Fruit fly (Drosophila melanogaster) whole organism, embryonic: Measurements from ENCODE around the gene unc-119.

Source experiments
- Asciz ChIP-seq: fragments of 200-800 bp; sonication (Bioruptor generic); optimal IDR thresholded peaks from 2 replicates; lab custom pipeline; 2017; ENCODE audit warnings: missing biosample characterization, mild to moderate bottlenecking, missing genetic modification characterization, missing genetic modification reagents
- Atf-2 ChIP-seq: fragments of 200-800 bp; sonication (Bioruptor generic); optimal IDR thresholded peaks from 2 replicates; lab custom pipeline; 2016; ENCODE audit warnings: missing biosample characterization, missing genetic modification characterization
- CG10654 ChIP-seq: fragments of 200-800 bp; sonication (Bioruptor generic); optimal IDR thresholded peaks from 2 replicates; lab custom pipeline; 2016; ENCODE audit warnings: missing biosample characterization, missing genetic modification characterization
- CG11247 ChIP-seq: fragments of 200-800 bp; sonication (Bioruptor generic); IDR thresholded peaks from 2 replicates; pipeline ENCODE4 v1.3.6; 2022; ENCODE audit warnings: missing biosample characterization, missing genetic modification characterization
- CG12236 ChIP-seq: fragments of 200-800 bp; sonication (Bioruptor generic); optimal IDR thresholded peaks from 2 replicates; lab custom pipeline; 2016; ENCODE audit warnings: missing biosample characterization, missing genetic modification characterization
- CG12744 ChIP-seq: fragments of 200-800 bp; sonication (Bioruptor generic); optimal IDR thresholded peaks from 2 replicates; lab custom pipeline; 2016; ENCODE audit warnings: missing biosample characterization, missing genetic modification characterization
- CG13424 ChIP-seq: fragments of 200-800 bp; sonication (Bioruptor generic); optimal IDR thresholded peaks from 2 replicates; lab custom pipeline; 2019; ENCODE audit warnings: missing biosample characterization, mild to moderate bottlenecking, missing genetic modification characterization, moderate library complexity
- CG14860 ChIP-seq: fragments of 200-800 bp; sonication (Bioruptor generic); IDR thresholded peaks from 3 replicates; pipeline ENCODE4 v1.3.6; 2022; ENCODE audit warnings: missing biosample characterization, missing genetic modification characterization; ENCODE audit not compliant: partially characterized antibody
- CG17361 ChIP-seq: fragments of 200-800 bp; sonication (Bioruptor generic); IDR thresholded peaks from 3 replicates; pipeline ENCODE4 v1.3.6; 2022; ENCODE audit warnings: missing biosample characterization, missing genetic modification characterization
- CG18011 ChIP-seq: fragments of 200-800 bp; sonication (Bioruptor generic); optimal IDR thresholded peaks from 2 replicates; lab custom pipeline; 2017; ENCODE audit warnings: missing biosample characterization, missing genetic modification characterization, mild to moderate bottlenecking, moderate library complexity, missing genotype
- CG2202 ChIP-seq: fragments of 200-800 bp; sonication (Bioruptor generic); optimal IDR thresholded peaks from 2 replicates; lab custom pipeline; 2018; ENCODE audit warnings: missing biosample characterization, mild to moderate bottlenecking, missing genetic modification characterization
- CG30431 ChIP-seq: fragments of 200-800 bp; sonication (Bioruptor generic); optimal IDR thresholded peaks from 2 replicates; lab custom pipeline; 2017; ENCODE audit warnings: missing biosample characterization, missing genetic modification characterization
- CG3838 ChIP-seq: fragments of 200-800 bp; sonication (Bioruptor generic); optimal IDR thresholded peaks from 3 replicates; lab custom pipeline; 2016; ENCODE audit warnings: missing biosample characterization, missing genetic modification characterization
- CG9727 ChIP-seq: fragments of 200-800 bp; sonication (Bioruptor generic); optimal IDR thresholded peaks from 3 replicates; lab custom pipeline; 2017; ENCODE audit warnings: missing biosample characterization, mild to moderate bottlenecking, missing genetic modification characterization
- D19B ChIP-seq: fragments of 200-800 bp; sonication (Bioruptor generic); optimal IDR thresholded peaks from 2 replicates; lab custom pipeline; 2017; ENCODE audit warnings: missing biosample characterization, mild to moderate bottlenecking, missing genetic modification characterization
- GATAe ChIP-seq: fragments of 200-800 bp; sonication (Bioruptor generic); conservative IDR thresholded peaks from 2 replicates; pipeline ENCODE4 v1.3.6; 2022; ENCODE audit warnings: missing biosample characterization, missing genetic modification characterization
- Gsc ChIP-seq: fragments of 200-800 bp; sonication (Bioruptor generic); IDR thresholded peaks from 2 replicates; pipeline ENCODE4 v1.3.6; 2022; ENCODE audit warnings: missing biosample characterization, missing genetic modification characterization
- HLH3B ChIP-seq: fragments of 200-800 bp; sonication (Bioruptor generic); IDR thresholded peaks from 2 replicates; pipeline ENCODE4 v1.3.6; 2022; ENCODE audit warnings: missing biosample characterization, missing genetic modification characterization
- Hey ChIP-seq: fragments of 200-800 bp; sonication (Bioruptor generic); optimal IDR thresholded peaks from 3 replicates; lab custom pipeline; 2018; ENCODE audit warnings: missing biosample characterization, mild to moderate bottlenecking, missing genetic modification characterization
- HmgZ ChIP-seq: fragments of 200-800 bp; sonication (Bioruptor generic); optimal IDR thresholded peaks from 2 replicates; lab custom pipeline; 2018; ENCODE audit warnings: missing biosample characterization, mild to moderate bottlenecking, missing genetic modification characterization
- Hsf ChIP-seq: fragments of 200-800 bp; sonication (Bioruptor generic); optimal IDR thresholded peaks from 3 replicates; lab custom pipeline; 2016; ENCODE audit warnings: missing biosample characterization, missing genetic modification characterization
- Lhr ChIP-seq: fragments of 200-800 bp; sonication (Bioruptor generic); optimal IDR thresholded peaks from 3 replicates; lab custom pipeline; 2017; ENCODE audit warnings: mild to moderate bottlenecking, missing biosample characterization, missing genetic modification reagents, missing genetic modification characterization
- Lpt ChIP-seq: fragments of >200 bp; optimal IDR thresholded peaks from 2 replicates; lab custom pipeline; 2018; ENCODE audit warnings: missing biosample characterization, missing genetic modification characterization
- MTF-1 ChIP-seq: fragments of 200-800 bp; sonication (Bioruptor generic); optimal IDR thresholded peaks from 2 replicates; lab custom pipeline; 2018; ENCODE audit warnings: missing biosample characterization, mild to moderate bottlenecking, missing genetic modification characterization, borderline replicate concordance
- NC2α ChIP-seq: fragments of 200-800 bp; sonication (Bioruptor generic); optimal IDR thresholded peaks from 2 replicates; lab custom pipeline; 2016; ENCODE audit warnings: missing biosample characterization, missing genetic modification characterization
- NFAT ChIP-seq: fragments of 200-800 bp; sonication (Bioruptor generic); IDR thresholded peaks from 2 replicates; pipeline ENCODE4 v1.3.6; 2022; ENCODE audit warnings: missing biosample characterization, missing genetic modification characterization
- al ChIP-seq: fragments of 200-800 bp; sonication (Bioruptor generic); IDR thresholded peaks from 2 replicates; pipeline ENCODE4 v1.3.6; 2022; ENCODE audit warnings: missing biosample characterization, missing genetic modification characterization
- ato ChIP-seq: fragments of 200-800 bp; sonication (Bioruptor generic); IDR thresholded peaks from 2 replicates; pipeline ENCODE4 v1.3.6; 2022; ENCODE audit warnings: missing biosample characterization, missing genetic modification characterization; ENCODE audit not compliant: partially characterized antibody
- chinmo ChIP-seq: fragments of 200-800 bp; sonication (Bioruptor generic); IDR thresholded peaks from 4 replicates; pipeline ENCODE4 v1.3.6; 2022; ENCODE audit warnings: missing biosample characterization, missing genetic modification characterization; ENCODE audit not compliant: partially characterized antibody
- chm ChIP-seq: fragments of 200-800 bp; sonication (Bioruptor generic); IDR thresholded peaks from 2 replicates; pipeline ENCODE4 v1.3.6; 2022; ENCODE audit warnings: missing biosample characterization, missing genetic modification characterization
- corto ChIP-seq: fragments of 200-800 bp; sonication (Bioruptor generic); optimal IDR thresholded peaks from 2 replicates; lab custom pipeline; 2016; ENCODE audit warnings: missing biosample characterization, mild to moderate bottlenecking, missing genetic modification characterization, moderate library complexity
- danr ChIP-seq: fragments of 200-800 bp; sonication (Bioruptor generic); IDR thresholded peaks from 2 replicates; pipeline ENCODE4 v1.3.6; 2022; ENCODE audit warnings: missing biosample characterization, missing genetic modification characterization
- en ChIP-seq: fragments of 200-800 bp; sonication (Bioruptor generic); optimal IDR thresholded peaks from 2 replicates; lab custom pipeline; 2016; ENCODE audit warnings: missing biosample characterization, missing genetic modification characterization
- eyg ChIP-seq: fragments of 200-800 bp; sonication (Bioruptor generic); optimal IDR thresholded peaks from 3 replicates; lab custom pipeline; 2016; ENCODE audit warnings: missing biosample characterization, missing genetic modification characterization
- fd102C ChIP-seq: fragments of 200-800 bp; sonication (Bioruptor generic); optimal IDR thresholded peaks from 2 replicates; lab custom pipeline; 2018; ENCODE audit warnings: missing biosample characterization, mild to moderate bottlenecking, missing genetic modification characterization, moderate library complexity
- ftz-f1 ChIP-seq: fragments of 200-800 bp; sonication (Bioruptor generic); optimal IDR thresholded peaks from 2 replicates; lab custom pipeline; 2016; ENCODE audit warnings: missing biosample characterization, missing genetic modification characterization
- fu2 ChIP-seq: fragments of 200-800 bp; sonication (Bioruptor generic); optimal IDR thresholded peaks from 2 replicates; lab custom pipeline; 2016; ENCODE audit warnings: missing biosample characterization, missing genetic modification characterization
- jumu ChIP-seq: fragments of 200-800 bp; sonication (Bioruptor generic); optimal IDR thresholded peaks from 3 replicates; lab custom pipeline; 2016; ENCODE audit warnings: missing biosample characterization, missing genetic modification characterization
- klu ChIP-seq: fragments of 200-800 bp; sonication (Bioruptor generic); IDR thresholded peaks from 2 replicates; pipeline ENCODE4 v1.3.6; 2022; ENCODE audit warnings: missing biosample characterization, missing genetic modification characterization
- mam ChIP-seq: fragments of 200-800 bp; sonication (Bioruptor generic); optimal IDR thresholded peaks from 3 replicates; lab custom pipeline; 2016; ENCODE audit warnings: missing biosample characterization, missing genetic modification characterization
- mirr ChIP-seq: fragments of 200-800 bp; sonication (Bioruptor generic); optimal IDR thresholded peaks from 3 replicates; lab custom pipeline; 2018; ENCODE audit warnings: missing biosample characterization, mild to moderate bottlenecking, missing genetic modification characterization
- nerfin-1 ChIP-seq: fragments of 200-800 bp; sonication (Bioruptor generic); optimal IDR thresholded peaks from 3 replicates; lab custom pipeline; 2019; ENCODE audit warnings: missing biosample characterization, mild to moderate bottlenecking, missing genetic modification characterization, moderate library complexity
- nom ChIP-seq: fragments of 200-800 bp; sonication (Bioruptor generic); optimal IDR thresholded peaks from 2 replicates; lab custom pipeline; 2017; ENCODE audit warnings: missing biosample characterization, missing genetic modification characterization, mild to moderate bottlenecking, moderate library complexity, missing genetic modification reagents
- oc ChIP-seq: fragments of 200-800 bp; sonication (Bioruptor generic); optimal IDR thresholded peaks from 2 replicates; lab custom pipeline; 2018; ENCODE audit warnings: missing biosample characterization, mild to moderate bottlenecking, missing genetic modification characterization, moderate library complexity
- odd ChIP-seq: fragments of 200-800 bp; sonication (Bioruptor generic); optimal IDR thresholded peaks from 2 replicates; lab custom pipeline; 2017; ENCODE audit warnings: missing biosample characterization, mild to moderate bottlenecking, missing genetic modification characterization
- stwl ChIP-seq: fragments of 200-800 bp; sonication (Bioruptor generic); optimal IDR thresholded peaks from 3 replicates; lab custom pipeline; 2018; ENCODE audit warnings: missing biosample characterization, mild to moderate bottlenecking, missing genetic modification characterization, moderate library complexity

unc-119 gene

DNA sequence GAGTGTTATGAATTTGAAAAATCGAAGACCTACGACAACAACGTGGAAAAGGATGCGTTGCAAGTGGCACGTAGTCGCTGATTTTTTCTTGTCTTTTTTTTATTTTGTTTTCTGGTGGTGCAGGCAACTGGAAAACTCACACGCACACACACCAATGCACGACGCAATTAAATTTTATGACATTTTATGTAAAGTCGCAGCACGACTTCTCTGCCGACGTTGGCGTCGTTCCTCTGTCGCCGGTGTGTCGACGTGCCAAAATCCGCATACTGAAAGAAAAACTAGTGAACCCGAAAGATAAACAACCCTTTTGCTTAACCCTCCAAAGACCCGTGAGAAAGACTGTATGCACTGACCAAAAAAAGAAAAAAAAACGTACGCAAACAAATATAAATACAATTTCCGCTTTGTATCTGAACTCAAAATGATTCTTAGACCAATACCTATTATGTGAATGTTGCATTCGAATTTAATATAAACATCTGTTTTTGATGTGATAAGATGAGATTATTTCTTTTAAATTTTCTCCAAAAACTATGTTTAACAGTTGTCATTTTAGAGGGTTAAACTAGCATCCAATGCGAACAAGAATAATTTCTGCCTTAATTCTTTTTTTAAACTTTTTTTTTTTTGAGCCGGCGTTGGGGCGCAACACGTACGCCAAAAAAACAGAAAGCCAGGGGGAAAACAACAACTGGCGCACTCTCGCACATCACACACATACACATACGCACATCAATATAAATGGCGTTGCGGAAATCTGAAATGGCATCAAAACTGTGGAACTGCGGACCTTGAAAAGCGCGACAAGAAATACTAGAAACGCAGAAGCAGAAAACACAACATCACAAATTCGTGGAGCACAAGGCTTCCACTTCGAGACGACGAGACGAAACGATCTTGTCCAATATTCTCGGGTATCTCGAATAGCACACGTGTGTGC, 43.0 kb upstream of the unc-119 start (continued):
- TF ChIP-seq CG13424 (no peak), jumu (GFP tag; lab: Kevin White, UChicago) (no peak), CG17361 (GFP tag; lab: Robert Waterston, UW) (no peak; the same call in 2 of the 3 replicates), ftz-f1 (GFP tag; lab: Kevin White, UChicago) (peak; percentile 69), D19B (peak; percentile 28), nom (GFP tag; lab: Kevin White, UChicago) (peak; percentile 71), Hsf (GFP tag; lab: Kevin White, UChicago) (peak; percentile 34), CG12236 (no peak), CG9727 (GFP tag; lab: Kevin White, UChicago) (peak; percentile 53), chinmo (GFP tag; lab: Robert Waterston, UW) (peak; percentile 69; the same call in 2 of the 4 replicates), klu (GFP tag; lab: Robert Waterston, UW) (0 out of 2 replicates have a peak, but pooled peaks have one; percentile 20), Lpt (GFP tag; lab: Kevin White, UChicago) (no peak), mirr (GFP tag; lab: Kevin White, UChicago) (peak; percentile 61), odd (no peak), nerfin-1 (tag; lab: Kevin White, UChicago) (no peak), oc (tag; lab: Kevin White, UChicago) (no peak), CG30431 (GFP tag; lab: Kevin White, UChicago) (no peak), NFAT (no peak), corto (no peak), GATAe (GFP tag; lab: Robert Waterston, UW) (no peak), CG11247 (GFP tag; lab: Robert Waterston, UW) (no peak), chm (GFP tag; lab: Robert Waterston, UW) (no peak), fu2 (GFP tag; lab: Kevin White, UChicago) (peak; percentile 62), CG18011 (GFP tag; lab: Kevin White, UChicago) (no peak), Lhr (no peak), NC2α (GFP tag; lab: Kevin White, UChicago) (no peak), mam (GFP tag; lab: Kevin White, UChicago) (peak; percentile 73), Hey (tag; lab: Kevin White, UChicago) (no peak), CG2202 (tag; lab: Kevin White, UChicago) (no peak), CG3838 (GFP tag; lab: Kevin White, UChicago) (no peak), HmgZ (tag; lab: Kevin White, UChicago) (no peak), MTF-1 (GFP tag; lab: Kevin White, UChicago) (no peak), CG14860 (GFP tag; lab: Robert Waterston, UW) (no peak), HLH3B (GFP tag; lab: Robert Waterston, UW) (no peak), Gsc (GFP tag; lab: Robert Waterston, UW) (no peak), ato (GFP tag; lab: Robert Waterston, UW) (no peak), Atf-2 (peak; percentile 47), Asciz (GFP tag; lab: Kevin White, UChicago) (no peak), CG10654 (GFP tag; lab: Kevin White, UChicago) (no peak), stwl (tag; lab: Kevin White, UChicago) (no peak), al (peak; percentile 75), en (GFP tag; lab: Kevin White, UChicago) (no peak), eyg (GFP tag; lab: Kevin White, UChicago) (peak; percentile 47), CG12744 (GFP tag; lab: Kevin White, UChicago) (no peak), fd102C (GFP tag; lab: Kevin White, UChicago) (no peak), danr (GFP tag; lab: Robert Waterston, UW) (0 out of 2 replicates have a peak, but pooled peaks have one; percentile 29)
- TF ChIP-seq, all 482 proteins: peak for 139
